Fruit fly (Drosophila melanogaster): Measurements from ENCODE around the gene Acsf3.

Gene Acsf3

DNA sequence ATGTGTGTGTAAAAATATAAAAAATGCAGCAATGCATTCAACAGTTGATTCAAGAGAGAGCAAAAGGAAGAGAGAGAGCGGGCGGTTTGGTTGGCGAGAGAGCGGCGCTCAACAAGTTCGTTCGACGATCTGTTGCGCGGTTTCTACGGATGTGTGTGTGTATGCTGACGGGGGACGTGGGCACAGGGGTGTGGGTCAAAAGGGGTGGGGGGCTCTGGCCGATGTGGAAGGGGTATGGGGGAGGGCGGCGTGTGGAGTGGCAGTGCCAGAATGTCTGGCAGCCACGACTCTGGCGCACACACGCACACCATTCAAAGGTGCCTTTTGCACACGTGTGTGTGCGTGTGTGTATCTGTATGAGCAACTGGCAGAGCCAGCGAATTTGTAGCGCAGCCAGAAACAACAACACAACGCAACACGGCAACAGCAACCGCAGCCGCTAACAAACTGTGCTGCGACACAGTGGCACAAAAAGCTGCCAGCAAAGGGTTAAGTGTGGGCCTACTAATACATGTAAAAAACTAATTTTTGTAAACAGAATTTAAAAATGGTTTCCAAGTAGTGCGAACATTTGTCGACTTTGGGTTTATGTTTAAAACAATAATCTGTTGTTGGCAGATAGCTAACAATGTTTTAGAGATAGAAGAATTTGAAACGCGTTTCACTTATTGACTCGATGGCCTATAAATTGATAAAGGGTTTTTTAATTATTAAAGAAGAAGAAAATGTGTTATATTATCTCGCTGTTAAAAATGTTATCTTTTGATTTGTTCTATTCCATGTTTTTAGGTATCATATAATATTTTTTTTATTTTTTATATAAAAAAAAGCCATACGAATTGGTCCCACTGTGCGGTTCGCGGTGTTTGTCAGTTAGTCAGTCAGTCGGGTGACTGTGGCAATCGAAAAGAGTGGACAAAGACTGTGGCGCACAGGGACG is 22.0 kb upstream of the Acsf3 start (continued):
- TF ChIP-seq CTCF (GFP tag; optimal IDR thresholded peaks at IDR 0.05) (peak; percentile 40), yki (optimal IDR thresholded peaks at IDR 0.05) (peak; percentile 86), nau (GFP tag; optimal IDR thresholded peaks at IDR 0.05) (peak; percentile 46), CG5953 (GFP tag; IDR thresholded peaks at IDR 0.05) (no peak), CG7357 (GFP tag; IDR thresholded peaks at IDR 0.05) (peak; percentile 84), MESR4 (GFP tag; optimal IDR thresholded peaks at IDR 0.05) (no peak), CG7556 (GFP tag; optimal IDR thresholded peaks at IDR 0.05) (peak; percentile 98), CG4854 (GFP tag; optimal IDR thresholded peaks at IDR 0.05) (peak; percentile 79), Hr3 (GFP tag; optimal IDR thresholded peaks at IDR 0.05) (peak; percentile 95), CG32532 (GFP tag; IDR thresholded peaks at IDR 0.05) (peak; percentile 67), dan (GFP tag; IDR thresholded peaks at IDR 0.05) (peak; percentile 63), CG15514 (GFP tag; optimal IDR thresholded peaks at IDR 0.05) (peak; percentile 55), phol (tag; optimal IDR thresholded peaks at IDR 0.05) (peak; percentile 97), CG12236 (GFP tag; optimal IDR thresholded peaks at IDR 0.05) (peak; percentile 53), Dip2 (GFP tag; IDR thresholded peaks at IDR 0.05) (0 out of 2 replicates have a peak, but pooled peaks have one; percentile 5), E2f1 (GFP tag; IDR thresholded peaks at IDR 0.05) (peak; percentile 81), gem (tag; optimal IDR thresholded peaks at IDR 0.05) (peak; percentile 97), trh (GFP tag; optimal IDR thresholded peaks at IDR 0.05) (peak; percentile 74), Ada2b (GFP tag; IDR thresholded peaks at IDR 0.05) (peak; percentile 57), CG3995 (GFP tag; optimal IDR thresholded peaks at IDR 0.05) (peak; percentile 18), dati (GFP tag; IDR thresholded peaks at IDR 0.05) (0 out of 2 replicates have a peak, but pooled peaks have one; percentile 21), jumu (GFP tag; optimal IDR thresholded peaks at IDR 0.05) (peak; percentile 60), bsh (GFP tag; optimal IDR thresholded peaks at IDR 0.05) (peak; percentile 90 to 92), trem (tag; optimal IDR thresholded peaks at IDR 0.05) (peak; percentile 90), CG1832 (GFP tag; optimal IDR thresholded peaks at IDR 0.05) (peak; percentile 16), Opbp (GFP tag; IDR thresholded peaks at IDR 0.05; ENCODE audit: partially characterized antibody) (0 out of 3 replicates have a peak, but pooled peaks have one; percentile 28), en (GFP tag; optimal IDR thresholded peaks at IDR 0.05) (peak; percentile 33), Poxn (GFP tag; IDR thresholded peaks at IDR 0.05) (peak; percentile 30; the same call in 1 of the 2 replicates), CG6654 (GFP tag; optimal IDR thresholded peaks at IDR 0.05) (peak; percentile 90), pho (GFP tag; optimal IDR thresholded peaks at IDR 0.05) (peak; percentile 83), D19A (tag; optimal IDR thresholded peaks at IDR 0.05) (peak; percentile 93), pzg (GFP tag; optimal IDR thresholded peaks at IDR 0.05) (no peak), Side (GFP tag; optimal IDR thresholded peaks at IDR 0.05) (no peak), Ravus (GFP tag; IDR thresholded peaks at IDR 0.05) (peak; percentile 11; the same call in 1 of the 2 replicates), crc (GFP tag; optimal IDR thresholded peaks at IDR 0.05) (no peak), pb (GFP tag; optimal IDR thresholded peaks at IDR 0.05) (peak; percentile 51), ash1 (GFP tag; optimal IDR thresholded peaks at IDR 0.05) (no peak), ci (GFP tag; IDR thresholded peaks at IDR 0.05) (no peak; the same call in 1 of the 3 replicates), CG10274 (GFP tag; optimal IDR thresholded peaks at IDR 0.05) (peak; percentile 83), ken (GFP tag; IDR thresholded peaks at IDR 0.05) (peak; percentile 52; the same call in 2 of the 3 replicates), NC2β (GFP tag; optimal IDR thresholded peaks at IDR 0.05) (peak; percentile 68), B-H2 (GFP tag; optimal IDR thresholded peaks at IDR 0.05) (peak; percentile 62), CG12744 (GFP tag; optimal IDR thresholded peaks at IDR 0.05) (peak; percentile 67), Mes4 (GFP tag; optimal IDR thresholded peaks at IDR 0.05) (peak; percentile 71), CG8478 (optimal IDR thresholded peaks at IDR 0.05) (no peak), wor (GFP tag; IDR thresholded peaks at IDR 0.05) (peak; percentile 84), BtbVII (GFP tag; optimal IDR thresholded peaks at IDR 0.05) (peak; percentile 92), CG4424 (GFP tag; optimal IDR thresholded peaks at IDR 0.05) (peak; percentile 95), Ssrp (tag; optimal IDR thresholded peaks at IDR 0.05) (peak; percentile 95), Fer1 (GFP tag; optimal IDR thresholded peaks at IDR 0.05) (peak; percentile 87)
